Fruit fly (Drosophila melanogaster) whole organism, embryonic: Measurements from ENCODE around the gene bin.

Source experiments
- B-H2 ChIP-seq: fragments of 200-800 bp; sonication (Bioruptor generic); optimal IDR thresholded peaks from 2 replicates; lab custom pipeline; 2018; ENCODE audit warnings: missing biosample characterization, mild to moderate bottlenecking, missing genetic modification characterization
- BEAF-32 ChIP-seq: fragments of 200-800 bp; sonication (Bioruptor generic); optimal IDR thresholded peaks from 3 replicates; lab custom pipeline; 2017; ENCODE audit warnings: missing biosample characterization, missing genetic modification characterization, mild to moderate bottlenecking, moderate library complexity, missing genetic modification reagents
- Blimp-1 ChIP-seq: fragments of 200-800 bp; sonication (Bioruptor generic); optimal IDR thresholded peaks from 3 replicates; lab custom pipeline; 2018; ENCODE audit warnings: missing biosample characterization, missing genetic modification characterization, mild to moderate bottlenecking, moderate library complexity, missing genetic modification reagents
- CG10431 ChIP-seq: fragments of 200-800 bp; sonication (Bioruptor generic); optimal IDR thresholded peaks from 3 replicates; lab custom pipeline; 2018; ENCODE audit warnings: missing biosample characterization, mild to moderate bottlenecking, missing genetic modification characterization
- CG10959 ChIP-seq: fragments of 200-800 bp; sonication (Bioruptor generic); IDR thresholded peaks from 2 replicates; pipeline ENCODE4 v1.3.6; 2022; ENCODE audit warnings: missing biosample characterization, missing genetic modification characterization
- CG11696 ChIP-seq: fragments of 200-800 bp; sonication (Bioruptor generic); IDR thresholded peaks from 2 replicates; pipeline ENCODE4 v1.3.6; 2022; ENCODE audit warnings: missing biosample characterization, missing genetic modification characterization
- CG15269 ChIP-seq: fragments of 200-800 bp; sonication (Bioruptor generic); optimal IDR thresholded peaks from 2 replicates; lab custom pipeline; 2018; ENCODE audit warnings: missing biosample characterization, mild to moderate bottlenecking, missing genetic modification characterization, moderate library complexity
- CG17328 ChIP-seq: fragments of 200-800 bp; sonication (Bioruptor generic); IDR thresholded peaks from 2 replicates; pipeline ENCODE4 v1.3.6; 2022; ENCODE audit warnings: missing biosample characterization, missing genetic modification characterization
- CG17359 ChIP-seq: fragments of 200-800 bp; sonication (Bioruptor generic); optimal IDR thresholded peaks from 3 replicates; lab custom pipeline; 2018; ENCODE audit warnings: missing biosample characterization, mild to moderate bottlenecking, missing genetic modification characterization, moderate library complexity
- CG17361 ChIP-seq: fragments of 200-800 bp; sonication (Bioruptor generic); IDR thresholded peaks from 3 replicates; pipeline ENCODE4 v1.3.6; 2022; ENCODE audit warnings: missing biosample characterization, missing genetic modification characterization
- CG17385 ChIP-seq: fragments of 200-800 bp; sonication (Bioruptor generic); optimal IDR thresholded peaks from 3 replicates; lab custom pipeline; 2018; ENCODE audit warnings: missing biosample characterization, mild to moderate bottlenecking, missing genetic modification characterization
- CG2116 ChIP-seq: fragments of 200-800 bp; sonication (Bioruptor generic); optimal IDR thresholded peaks from 3 replicates; lab custom pipeline; 2018; ENCODE audit warnings: missing biosample characterization, mild to moderate bottlenecking, missing genetic modification characterization
- CG31365 ChIP-seq: fragments of 200-800 bp; sonication (Bioruptor generic); optimal IDR thresholded peaks from 2 replicates; lab custom pipeline; 2018; ENCODE audit warnings: missing biosample characterization, mild to moderate bottlenecking, missing genetic modification characterization
- CG31441 ChIP-seq: fragments of 200-800 bp; sonication (Bioruptor generic); IDR thresholded peaks from 2 replicates; pipeline ENCODE4 v1.3.6; 2022; ENCODE audit warnings: missing biosample characterization, missing genetic modification characterization
- CG32772 ChIP-seq: fragments of 200-800 bp; sonication (Bioruptor generic); IDR thresholded peaks from 2 replicates; pipeline ENCODE4 v1.3.6; 2022; ENCODE audit warnings: missing biosample characterization, missing genetic modification characterization
- CG4360 ChIP-seq: fragments of 200-800 bp; sonication (Bioruptor generic); IDR thresholded peaks from 2 replicates; pipeline ENCODE4 v1.3.6; 2022; ENCODE audit warnings: missing biosample characterization, missing genetic modification characterization
- CG4424 ChIP-seq: fragments of 200-800 bp; sonication (Bioruptor generic); optimal IDR thresholded peaks from 3 replicates; lab custom pipeline; 2016; ENCODE audit warnings: missing biosample characterization, missing genetic modification characterization
- CG7745 ChIP-seq: fragments of 200-800 bp; sonication (Bioruptor generic); optimal IDR thresholded peaks from 2 replicates; lab custom pipeline; 2018; ENCODE audit warnings: missing biosample characterization, mild to moderate bottlenecking, missing genetic modification characterization, moderate library complexity
- CG7786 ChIP-seq: fragments of 200-800 bp; sonication (Bioruptor generic); optimal IDR thresholded peaks from 2 replicates; lab custom pipeline; 2016; ENCODE audit warnings: missing biosample characterization, missing genetic modification characterization
- CG8478 ChIP-seq: fragments of >200 bp; optimal IDR thresholded peaks from 2 replicates; lab custom pipeline; 2018
- CG9727 ChIP-seq: fragments of 200-800 bp; sonication (Bioruptor generic); optimal IDR thresholded peaks from 3 replicates; lab custom pipeline; 2017; ENCODE audit warnings: missing biosample characterization, mild to moderate bottlenecking, missing genetic modification characterization
- Doc2 ChIP-seq: fragments of 200-800 bp; sonication (Bioruptor generic); IDR thresholded peaks from 2 replicates; pipeline ENCODE4 v1.3.6; 2022; ENCODE audit warnings: missing biosample characterization, missing genetic modification characterization
- Doc3 ChIP-seq: fragments of 200-800 bp; sonication (Bioruptor generic); IDR thresholded peaks from 3 replicates; pipeline ENCODE4 v1.3.6; 2022; ENCODE audit warnings: missing biosample characterization, missing genetic modification characterization; ENCODE audit not compliant: partially characterized antibody
- Hr78 ChIP-seq, 2 experiments: fragments of 200-800 bp in 1 of 2; fragments of >200 bp in 1 of 2; sonication (Bioruptor generic) in 1 of 2; optimal IDR thresholded peaks; 2 replicates each; lab custom pipeline; 2017 to 2019; ENCODE audit warnings: missing biosample characterization in 2 of 2, missing genetic modification characterization in 2 of 2, mild to moderate bottlenecking in 1 of 2, moderate library complexity in 1 of 2
- NC2α ChIP-seq: fragments of 200-800 bp; sonication (Bioruptor generic); optimal IDR thresholded peaks from 2 replicates; lab custom pipeline; 2016; ENCODE audit warnings: missing biosample characterization, missing genetic modification characterization
- NFAT ChIP-seq: fragments of 200-800 bp; sonication (Bioruptor generic); IDR thresholded peaks from 2 replicates; pipeline ENCODE4 v1.3.6; 2022; ENCODE audit warnings: missing biosample characterization, missing genetic modification characterization
- Sox102F ChIP-seq: fragments of 200-800 bp; sonication (Bioruptor generic); optimal IDR thresholded peaks from 2 replicates; lab custom pipeline; 2018; ENCODE audit warnings: missing biosample characterization, mild to moderate bottlenecking, missing genetic modification characterization, moderate library complexity
- Xrp1 ChIP-seq: fragments of 200-800 bp; sonication (Bioruptor generic); IDR thresholded peaks from 2 replicates; pipeline ENCODE4 v1.3.6; 2022; ENCODE audit warnings: missing biosample characterization, missing genetic modification characterization
- ara ChIP-seq: fragments of 200-800 bp; sonication (Bioruptor generic); IDR thresholded peaks from 2 replicates; pipeline ENCODE4 v1.3.6; 2022; ENCODE audit warnings: missing biosample characterization, missing genetic modification characterization
- chinmo ChIP-seq: fragments of 200-800 bp; sonication (Bioruptor generic); IDR thresholded peaks from 4 replicates; pipeline ENCODE4 v1.3.6; 2022; ENCODE audit warnings: missing biosample characterization, missing genetic modification characterization; ENCODE audit not compliant: partially characterized antibody
- da ChIP-seq: fragments of 200-800 bp; sonication (Bioruptor generic); optimal IDR thresholded peaks from 2 replicates; lab custom pipeline; 2016; ENCODE audit warnings: missing biosample characterization, missing genetic modification characterization
- danr ChIP-seq: fragments of 200-800 bp; sonication (Bioruptor generic); IDR thresholded peaks from 2 replicates; pipeline ENCODE4 v1.3.6; 2022; ENCODE audit warnings: missing biosample characterization, missing genetic modification characterization
- dimm ChIP-seq: fragments of 200-800 bp; sonication (Bioruptor generic); IDR thresholded peaks from 2 replicates; pipeline ENCODE4 v1.3.6; 2022; ENCODE audit warnings: missing biosample characterization, missing genetic modification characterization
- dmrt11E ChIP-seq: fragments of 200-800 bp; sonication (Bioruptor generic); optimal IDR thresholded peaks from 3 replicates; lab custom pipeline; 2018; ENCODE audit warnings: missing biosample characterization, mild to moderate bottlenecking, missing genetic modification characterization, moderate library complexity
- emc ChIP-seq: fragments of 200-800 bp; sonication (Bioruptor generic); optimal IDR thresholded peaks from 2 replicates; lab custom pipeline; 2016; ENCODE audit warnings: missing biosample characterization, missing genetic modification characterization
- en ChIP-seq: fragments of 200-800 bp; sonication (Bioruptor generic); optimal IDR thresholded peaks from 2 replicates; lab custom pipeline; 2016; ENCODE audit warnings: missing biosample characterization, missing genetic modification characterization
- fd102C ChIP-seq: fragments of 200-800 bp; sonication (Bioruptor generic); optimal IDR thresholded peaks from 2 replicates; lab custom pipeline; 2018; ENCODE audit warnings: missing biosample characterization, mild to moderate bottlenecking, missing genetic modification characterization, moderate library complexity
- fru ChIP-seq: fragments of >200 bp; optimal IDR thresholded peaks from 2 replicates; lab custom pipeline; 2017
- insv ChIP-seq, 2 experiments: fragments of 200-800 bp; sonication (Bioruptor generic); optimal IDR thresholded peaks; 3 replicates each; lab custom pipeline; 2016 to 2018; ENCODE audit warnings: missing biosample characterization in 2 of 2, missing genetic modification characterization in 2 of 2
- lbe ChIP-seq: fragments of 200-800 bp; sonication (Bioruptor generic); optimal IDR thresholded peaks from 2 replicates; lab custom pipeline; 2016; ENCODE audit warnings: missing biosample characterization, mild to moderate bottlenecking, missing genetic modification characterization
- luna ChIP-seq: fragments of 200-800 bp; sonication (Bioruptor generic); optimal IDR thresholded peaks from 2 replicates; lab custom pipeline; 2016; ENCODE audit warnings: missing biosample characterization, missing genetic modification characterization
- phol ChIP-seq: fragments of 200-800 bp; sonication (Bioruptor generic); optimal IDR thresholded peaks from 3 replicates; lab custom pipeline; 2018; ENCODE audit warnings: missing biosample characterization, mild to moderate bottlenecking, missing genetic modification characterization, moderate library complexity
- psq ChIP-seq: fragments of 200-800 bp; sonication (Bioruptor generic); optimal IDR thresholded peaks from 2 replicates; lab custom pipeline; 2017; ENCODE audit warnings: missing biosample characterization, missing genetic modification characterization
- salm ChIP-seq: fragments of 200-800 bp; sonication (Bioruptor generic); optimal IDR thresholded peaks from 2 replicates; lab custom pipeline; 2018; ENCODE audit warnings: missing biosample characterization, mild to moderate bottlenecking, missing genetic modification characterization
- sqz ChIP-seq: fragments of 200-800 bp; sonication (Bioruptor generic); optimal IDR thresholded peaks from 3 replicates; lab custom pipeline; 2018; ENCODE audit warnings: missing biosample characterization, mild to moderate bottlenecking, missing genetic modification characterization
- ssp ChIP-seq: fragments of 200-800 bp; sonication (Bioruptor generic); IDR thresholded peaks from 2 replicates; pipeline ENCODE4 v1.3.6; 2022; ENCODE audit warnings: missing biosample characterization, missing genetic modification characterization
- trh ChIP-seq: fragments of 200-800 bp; sonication (Bioruptor generic); optimal IDR thresholded peaks from 2 replicates; lab custom pipeline; 2016; ENCODE audit warnings: missing biosample characterization, missing genetic modification characterization
- unpg ChIP-seq: fragments of 200-800 bp; sonication (Bioruptor generic); optimal IDR thresholded peaks from 3 replicates; lab custom pipeline; 2018; ENCODE audit warnings: missing biosample characterization, mild to moderate bottlenecking, missing genetic modification characterization, moderate library complexity
- usp ChIP-seq: fragments of >200 bp; optimal IDR thresholded peaks from 2 replicates; lab custom pipeline; 2017; ENCODE audit warnings: missing biosample characterization, missing genetic modification characterization
- yki ChIP-seq: fragments of >200 bp; optimal IDR thresholded peaks from 3 replicates; lab custom pipeline; 2018
- zen ChIP-seq: fragments of 200-800 bp; sonication (Bioruptor generic); optimal IDR thresholded peaks from 3 replicates; lab custom pipeline; 2018; ENCODE audit warnings: missing biosample characterization, mild to moderate bottlenecking, missing genetic modification characterization, moderate library complexity

bin gene

dm6 chr3L:6979387-6980249 is 10.8 kb upstream of the bin start, which contains the start of gene Galphai (continued):
- TF ChIP-seq ssp (GFP tag; lab: Robert Waterston, UW) (no peak), CG9727 (GFP tag; lab: Kevin White, UChicago) (no peak), yki (lab: Kevin White, UChicago) (peak; percentile 42), CG17359 (tag; lab: Kevin White, UChicago) (no peak), unpg (GFP tag; lab: Kevin White, UChicago) (no peak), psq (GFP tag; lab: Kevin White, UChicago) (no peak), usp (no peak), dmrt11E (tag; lab: Kevin White, UChicago) (peak; percentile 1), Blimp-1 (no peak), sqz (GFP tag; lab: Kevin White, UChicago) (peak; percentile 91), lbe (GFP tag; lab: Kevin White, UChicago) (no peak), fd102C (no peak), CG17328 (GFP tag; lab: Robert Waterston, UW) (no peak), Doc2 (GFP tag; lab: Robert Waterston, UW) (no peak), NC2α (GFP tag; lab: Kevin White, UChicago) (no peak), emc (no peak), NFAT (GFP tag; lab: Robert Waterston, UW) (0 out of 2 replicates have a peak, but pooled peaks have one; percentile 29), salm (no peak), CG4424 (GFP tag; lab: Kevin White, UChicago) (no peak)

- TF ChIP-seq Hr78 (GFP tag; optimal IDR thresholded peaks at IDR 0.05; lab: Kevin White, UChicago) (no peak), CG31441 (GFP tag; lab: Robert Waterston, UW) (peak; percentile 36; the same call in 1 of the 2 replicates), CG17361 (peak; percentile 27; the same call in 1 of the 3 replicates), CG11696 (no peak), Doc3 (GFP tag; lab: Robert Waterston, UW) (no peak), en (GFP tag; lab: Kevin White, UChicago) (no peak), CG10959 (no peak), CG17385 (GFP tag; lab: Kevin White, UChicago) (no peak), CG10431 (GFP tag; lab: Kevin White, UChicago) (no peak), dimm (GFP tag; lab: Robert Waterston, UW) (no peak), CG15269 (tag; lab: Kevin White, UChicago) (no peak), phol (no peak), fru (lab: Kevin White, UChicago) (no peak), chinmo (GFP tag; lab: Robert Waterston, UW) (no peak), luna (GFP tag; lab: Kevin White, UChicago) (no peak), trh (no peak), CG7786 (no peak), BEAF-32 (no peak), ara (GFP tag; lab: Robert Waterston, UW) (no peak), insv (GFP tag; optimal IDR thresholded peaks at IDR 0.05; lab: Kevin White, UChicago) (no peak), Sox102F (GFP tag; lab: Kevin White, UChicago) (peak; percentile 12), CG2116 (GFP tag; lab: Kevin White, UChicago) (no peak), CG7745 (tag; lab: Kevin White, UChicago) (no peak), CG31365 (tag; lab: Kevin White, UChicago) (no peak), B-H2 (no peak), danr (GFP tag; lab: Robert Waterston, UW) (no peak), da (GFP tag; lab: Kevin White, UChicago) (no peak), Xrp1 (GFP tag; lab: Robert Waterston, UW) (no peak), zen (tag; lab: Kevin White, UChicago) (no peak), CG32772 (no peak), CG4360 (GFP tag; lab: Robert Waterston, UW) (no peak), CG8478 (no peak)
Measured at dm6 chr3L:6980553-6980952, 9.9 kb upstream of the bin start.
